Fruit fly (Drosophila melanogaster): ENCODE results near the gene CG34417.
A peak's percentile ranks its signal among the peaks of the same experiment; 100 is the strongest.

DNA sequence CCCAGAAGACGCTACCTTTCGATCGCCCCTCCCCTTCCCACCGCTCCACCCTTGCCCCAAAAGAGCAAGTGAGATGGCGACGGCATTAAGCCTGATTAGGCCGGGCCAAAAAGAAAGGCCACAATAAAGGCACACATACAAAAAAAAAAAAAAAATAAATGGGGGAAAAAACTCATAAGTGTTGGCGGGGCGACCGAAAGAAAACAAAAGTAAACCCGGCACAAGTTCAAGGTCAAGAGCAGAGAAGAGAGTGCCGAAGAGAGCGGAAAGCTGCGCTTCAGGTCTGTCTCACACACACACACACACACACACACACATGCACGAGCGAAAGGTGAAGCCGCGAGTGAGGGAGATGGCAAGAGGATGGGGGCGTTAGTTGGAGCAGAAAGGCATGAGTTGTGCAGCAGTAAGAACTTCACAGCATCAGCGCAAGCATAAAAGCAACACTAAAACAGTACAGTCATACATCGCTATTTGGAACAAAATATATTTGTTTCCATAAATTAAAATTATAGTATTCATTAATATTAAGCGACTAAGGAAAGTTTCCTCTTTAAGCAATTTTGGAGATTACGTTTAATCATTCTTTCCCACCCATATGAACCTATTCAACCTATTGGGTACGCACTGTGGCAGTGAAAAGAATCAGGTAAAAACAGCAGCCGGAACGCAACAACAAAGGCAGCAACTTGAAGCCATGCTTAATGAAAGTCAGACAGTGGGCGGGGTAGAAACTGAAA lies 83.6 kb downstream of the CG34417 start:
- peak in 1 of 2 experiments; percentile 22 for TF ChIP-seq EcR (GFP tag; optimal IDR thresholded peaks at IDR 0.05)
- TF ChIP-seq usp (GFP tag; optimal IDR thresholded peaks at IDR 0.05) = no peak
